Worm (Caenorhabditis elegans) whole organism, L1 larva: Measurements from ENCODE around the gene F55C9.6.

Experiments
- C16A3.4 ChIP-seq: fragments of 150-350 bp; optimal IDR thresholded peaks from 2 replicates; lab custom pipeline; 2014; ENCODE audit warnings: missing biosample characterization, missing genetic modification characterization
- F16B12.6 ChIP-seq: fragments of 150-350 bp; optimal IDR thresholded peaks from 2 replicates; lab custom pipeline; 2014; ENCODE audit warnings: missing biosample characterization, missing genetic modification characterization
- alr-1 ChIP-seq: fragments of 200-800 bp; sonication (Bioruptor generic); optimal IDR thresholded peaks from 2 replicates; lab custom pipeline; 2018; ENCODE audit warnings: borderline replicate concordance, mild to moderate bottlenecking, missing genetic modification characterization, missing compliant biosample characterization
- blmp-1 ChIP-seq: fragments of 150-350 bp; optimal IDR thresholded peaks from 2 replicates; lab custom pipeline; 2014; ENCODE audit warnings: missing biosample characterization, missing genetic modification characterization
- ces-1 ChIP-seq: fragments of 150-350 bp; optimal IDR thresholded peaks from 2 replicates; lab custom pipeline; 2014; ENCODE audit warnings: missing biosample characterization, missing genetic modification reagents, missing genetic modification characterization
- dpl-1 ChIP-seq, 3 experiments: fragments of 150-350 bp in 2 of 3; sonication (generic microtip) in 1 of 3; optimal IDR thresholded peaks; 2 replicates each; lab custom pipeline; 2014 to 2017; ENCODE audit warnings: missing biosample characterization in 3 of 3, missing genetic modification characterization in 3 of 3, missing genetic modification reagents in 3 of 3
- efl-1 ChIP-seq, 4 experiments: fragments of 150-350 bp; optimal IDR thresholded peaks in 3 of 4; peaks in 1 of 4; 1 replicate in 1 of 4; 2 replicates in 3 of 4; lab custom pipeline; 2014; ENCODE audit warnings: missing biosample characterization in 2 of 4, missing genetic modification characterization in 2 of 4, missing genetic modification reagents in 2 of 4
- efl-3 ChIP-seq: fragments of 200-800 bp; sonication (Bioruptor generic); optimal IDR thresholded peaks from 2 replicates; lab custom pipeline; 2018; ENCODE audit warnings: mild to moderate bottlenecking, missing genetic modification characterization, missing compliant biosample characterization
- egl-13 ChIP-seq: sonication (generic microtip); optimal IDR thresholded peaks from 2 replicates; lab custom pipeline; 2016; ENCODE audit warnings: missing genotype, missing genetic modification reagents, missing genetic modification characterization, missing compliant biosample characterization
- elt-3 ChIP-seq, 6 experiments: fragments of 150-350 bp in 1 of 6; sonication (generic microtip); optimal IDR thresholded peaks; 2 replicates each; lab custom pipeline; 2017 to 2018; ENCODE audit warnings: missing biosample characterization in 6 of 6, missing genetic modification characterization in 6 of 6, inconsistent platforms in 1 of 6
- ets-5 ChIP-seq: fragments of 200-800 bp; sonication (Bioruptor generic); IDR thresholded peaks from 2 replicates; pipeline ENCODE4 v1.3.6; 2022; ENCODE audit warnings: missing genetic modification characterization, missing compliant biosample characterization
- fkh-8 ChIP-seq: sonication (generic microtip); optimal IDR thresholded peaks from 2 replicates; lab custom pipeline; 2016; ENCODE audit warnings: mild to moderate bottlenecking, missing genetic modification characterization, missing compliant biosample characterization
- fos-1 ChIP-seq: fragments of 150-350 bp; optimal IDR thresholded peaks from 2 replicates; lab custom pipeline; 2014; ENCODE audit warnings: missing biosample characterization, missing genetic modification characterization
- grh-1 ChIP-seq: fragments of 200-800 bp; sonication (Bioruptor generic); IDR thresholded peaks from 2 replicates; pipeline ENCODE4 v1.3.6; 2022; ENCODE audit warnings: missing genetic modification reagents, missing genetic modification characterization, missing compliant biosample characterization
- irx-1 ChIP-seq: sonication (generic microtip); optimal IDR thresholded peaks from 2 replicates; lab custom pipeline; 2016; ENCODE audit warnings: missing genetic modification characterization, missing compliant biosample characterization
- lin-15B ChIP-seq: fragments of 150-350 bp; sonication (generic microtip); optimal IDR thresholded peaks from 3 replicates; lab custom pipeline; 2014; ENCODE audit warnings: missing biosample characterization, missing genetic modification characterization
- mab-9 ChIP-seq: fragments of 200-800 bp; sonication (Bioruptor generic); IDR thresholded peaks from 2 replicates; pipeline ENCODE4 v1.3.6; 2022; ENCODE audit warnings: missing genetic modification reagents, missing genetic modification characterization, missing compliant biosample characterization
- mdl-1 ChIP-seq, 2 experiments: fragments of 150-350 bp; optimal IDR thresholded peaks; 2 replicates each; lab custom pipeline; 2014 to 2017; ENCODE audit warnings: missing biosample characterization in 2 of 2, missing genetic modification characterization in 2 of 2, inconsistent platforms in 1 of 2
- mef-2 ChIP-seq: fragments of 150-350 bp; optimal IDR thresholded peaks from 2 replicates; lab custom pipeline; 2014; ENCODE audit warnings: missing biosample characterization, missing genetic modification characterization
- mep-1 ChIP-seq: fragments of 150-350 bp; optimal IDR thresholded peaks from 2 replicates; lab custom pipeline; 2014; ENCODE audit warnings: missing biosample characterization, missing genetic modification characterization
- nhr-11 ChIP-seq: fragments of 150-350 bp; optimal IDR thresholded peaks from 2 replicates; lab custom pipeline; 2014; ENCODE audit warnings: missing biosample characterization, missing genetic modification characterization
- nhr-12 ChIP-seq: sonication (generic microtip); optimal IDR thresholded peaks from 2 replicates; lab custom pipeline; 2017; ENCODE audit warnings: missing biosample characterization, missing genetic modification characterization
- nhr-19 ChIP-seq: fragments of 200-800 bp; sonication (Bioruptor generic); conservative IDR thresholded peaks from 2 replicates; pipeline ENCODE4 v1.3.6; 2022; ENCODE audit warnings: missing genetic modification characterization, missing compliant biosample characterization
- nhr-237 ChIP-seq: fragments of 150-350 bp; optimal IDR thresholded peaks from 2 replicates; lab custom pipeline; 2014; ENCODE audit warnings: missing biosample characterization, missing genetic modification characterization
- nhr-47 ChIP-seq: sonication (generic microtip); optimal IDR thresholded peaks from 2 replicates; lab custom pipeline; 2016; ENCODE audit warnings: mild to moderate bottlenecking, missing genetic modification characterization, moderate library complexity, missing compliant biosample characterization
- nhr-90 ChIP-seq: sonication (generic microtip); optimal IDR thresholded peaks from 2 replicates; lab custom pipeline; 2016; ENCODE audit warnings: mild to moderate bottlenecking, missing genetic modification characterization, missing compliant biosample characterization; ENCODE audit not compliant: poor library complexity
- pag-3 ChIP-seq: sonication (generic microtip); optimal IDR thresholded peaks from 2 replicates; lab custom pipeline; 2017; ENCODE audit warnings: missing genetic modification characterization, mild to moderate bottlenecking, missing compliant biosample characterization, antibody characterized with exemption, borderline replicate concordance; ENCODE audit not compliant: insufficient read depth
- pqm-1 ChIP-seq: sonication (generic microtip); optimal IDR thresholded peaks from 3 replicates; lab custom pipeline; 2017; ENCODE audit warnings: missing biosample characterization, missing genetic modification characterization
- rnt-1 ChIP-seq: sonication (generic microtip); optimal IDR thresholded peaks from 2 replicates; lab custom pipeline; 2016; ENCODE audit warnings: mild to moderate bottlenecking, missing genetic modification characterization, moderate library complexity, missing compliant biosample characterization
- skn-1 ChIP-seq: fragments of 150-350 bp; optimal IDR thresholded peaks from 2 replicates; lab custom pipeline; 2014; ENCODE audit warnings: missing biosample characterization, missing genetic modification characterization
- snu-23 ChIP-seq: sonication (generic microtip); optimal IDR thresholded peaks from 2 replicates; lab custom pipeline; 2016; ENCODE audit warnings: missing genetic modification characterization, missing compliant biosample characterization
- sox-4 ChIP-seq: sonication (generic microtip); optimal IDR thresholded peaks from 2 replicates; lab custom pipeline; 2016; ENCODE audit warnings: missing genetic modification characterization, missing compliant biosample characterization
- sup-37 ChIP-seq: fragments of 200-800 bp; sonication (Bioruptor generic); optimal IDR thresholded peaks from 2 replicates; lab custom pipeline; 2018; ENCODE audit warnings: mild to moderate bottlenecking, missing genetic modification characterization, missing compliant biosample characterization
- swsn-7 ChIP-seq: sonication (generic microtip); optimal IDR thresholded peaks from 2 replicates; lab custom pipeline; 2016; ENCODE audit warnings: missing genetic modification characterization, missing compliant biosample characterization
- tlp-1 ChIP-seq: fragments of 150-350 bp; optimal IDR thresholded peaks from 2 replicates; lab custom pipeline; 2014; ENCODE audit warnings: missing biosample characterization, missing genetic modification characterization
- unc-130 ChIP-seq: fragments of 150-350 bp; optimal IDR thresholded peaks from 2 replicates; lab custom pipeline; 2017; ENCODE audit warnings: missing biosample characterization, missing genetic modification characterization, inconsistent platforms
- unc-98 ChIP-seq: fragments of 200-800 bp; sonication (Bioruptor generic); IDR thresholded peaks from 2 replicates; pipeline ENCODE4 v1.3.6; 2022; ENCODE audit warnings: missing genetic modification characterization, missing compliant biosample characterization
- vab-15 ChIP-seq: sonication (generic microtip); optimal IDR thresholded peaks from 2 replicates; lab custom pipeline; 2017; ENCODE audit warnings: missing genotype, mild to moderate bottlenecking, missing genetic modification characterization, missing compliant biosample characterization
- zag-1 ChIP-seq: fragments of 150-350 bp; optimal IDR thresholded peaks from 2 replicates; lab custom pipeline; 2014; ENCODE audit warnings: missing biosample characterization, missing genetic modification characterization
- ztf-11 ChIP-seq, 2 experiments: sonication (generic microtip); optimal IDR thresholded peaks; 2 replicates each; lab custom pipeline; 2016 to 2017; ENCODE audit warnings: missing genetic modification characterization in 2 of 2, missing biosample characterization in 1 of 2, missing compliant biosample characterization in 1 of 2

The F55C9.6 gene

DNA sequence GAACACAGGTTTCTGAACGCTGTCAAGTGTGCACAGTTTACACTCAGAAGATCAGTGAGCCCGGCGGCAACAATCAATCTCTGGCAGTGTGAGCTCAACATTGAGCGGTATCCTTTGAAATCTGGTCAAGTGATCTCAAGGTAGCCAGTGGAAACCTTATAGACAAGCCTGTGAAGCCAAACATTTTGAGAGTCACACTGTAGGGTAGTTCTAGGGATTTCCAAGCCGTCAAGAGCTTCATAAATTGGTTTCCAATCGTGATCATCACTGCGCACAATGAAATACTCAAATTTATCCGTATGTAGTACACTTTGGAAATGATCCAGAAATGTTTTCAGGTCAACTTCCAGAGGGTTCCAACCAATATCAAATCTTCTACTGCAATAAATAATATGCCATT, 10.3 kb upstream of the F55C9.6 start, which contains the start of gene F55C9.15:
Gene F55C9.15 (minus strand): TSS at position 101 of the 400 bp plus-strand sequence.
- TF ChIP-seq tlp-1 (tag; lab: Kevin White, UChicago) (no peak), rnt-1 (tag; lab: Kevin White, UChicago) (no peak), mep-1 (tag; lab: Kevin White, UChicago) (no peak), ces-1 (GFP tag; lab: Kevin White, UChicago) (no peak), sox-4 (tag; lab: Kevin White, UChicago) (no peak), alr-1 (tag; lab: Kevin White, UChicago) (no peak), fos-1 (no peak), vab-15 (tag; lab: Kevin White, UChicago) (no peak), mab-9 (GFP tag; lab: Robert Waterston, UW) (no peak), C16A3.4 (no peak)

DNA sequence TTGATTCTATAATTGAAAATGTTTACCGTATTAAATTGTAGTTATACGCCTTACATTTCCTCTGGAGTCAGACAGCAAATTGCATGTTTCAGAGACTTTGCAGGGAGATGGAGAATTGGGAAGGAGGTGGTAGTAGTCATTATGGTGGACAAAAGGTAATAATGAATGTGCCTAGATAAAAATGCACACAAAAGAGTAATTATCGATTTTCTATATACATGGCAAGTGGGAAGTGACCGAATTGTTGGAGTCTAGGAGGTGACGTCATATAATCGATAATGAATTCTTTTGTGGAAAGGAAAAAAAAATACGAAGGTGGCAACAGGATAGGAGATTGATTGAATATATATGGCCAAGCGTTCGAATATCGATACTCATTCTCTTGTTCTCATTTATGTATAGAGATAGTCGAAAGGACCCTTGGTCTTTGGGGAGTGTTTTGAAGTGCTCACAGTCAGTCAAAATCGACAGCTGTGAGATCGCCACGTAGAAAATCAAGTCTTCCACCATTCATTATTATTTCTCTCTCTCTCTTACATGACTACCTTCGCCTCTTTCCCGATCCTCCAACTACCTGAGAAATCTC, 7.1 kb upstream of the F55C9.6 start, which contains the start of the genes fbxb-63 and fbxb-61:
Gene fbxb-63 (minus strand): TSS at position 142 of the 586 bp plus-strand sequence.
Gene fbxb-61 (plus strand): TSS at position 536 of the 586 bp plus-strand sequence.
- no peak for TF ChIP-seq pqm-1 (tag; lab: Kevin White, UChicago)
- no peak for TF ChIP-seq blmp-1
- no peak for TF ChIP-seq nhr-237 (tag; lab: Kevin White, UChicago)
- TF ChIP-seq zag-1 (tag; lab: Kevin White, UChicago): no peak
- TF ChIP-seq mef-2 (tag; lab: Kevin White, UChicago): no peak
- no peak for TF ChIP-seq mdl-1 (tag; optimal IDR thresholded peaks at IDR 0.05; lab: Kevin White, UChicago)
- no peak for TF ChIP-seq grh-1 (GFP tag; lab: Robert Waterston, UW)
- no peak for TF ChIP-seq ztf-11 (tag; optimal IDR thresholded peaks at IDR 0.05; lab: Kevin White, UChicago)
- no peak for TF ChIP-seq pag-3 (tag; lab: Kevin White, UChicago)
- no peak for TF ChIP-seq fos-1

- TF ChIP-seq nhr-19: 0 out of 2 replicates have a peak, but pooled peaks have one; percentile 3
- no peak for TF ChIP-seq irx-1 (tag; lab: Kevin White, UChicago)
- no peak for TF ChIP-seq elt-3 (tag; optimal IDR thresholded peaks at IDR 0.05; lab: Kevin White, UChicago)
- TF ChIP-seq unc-130 (tag; lab: Kevin White, UChicago): no peak
- TF ChIP-seq pqm-1 (tag; lab: Kevin White, UChicago): no peak
These were observed 5.3 kb upstream of the F55C9.6 start, which contains the start of gene fbxb-62 for ce11 chrV:19301934-19302333. Gene fbxb-62 (minus strand): TSS chrV:19302034.

- no peak for TF ChIP-seq egl-13 (tag; lab: Kevin White, UChicago)
These were observed 2.6 kb upstream of the F55C9.6 start, which contains the start of gene F55C9.14 for ce11 chrV:19299262-19299661. Gene F55C9.14 (plus strand): TSS chrV:19299562.

ce11 chrV:19297510-19297909, 887 bp upstream of the F55C9.6 start, which contains the start of gene fbxb-60:
Gene fbxb-60 (plus strand): TSS chrV:19297810.
- TF ChIP-seq nhr-47 (tag; lab: Kevin White, UChicago): no peak
- no peak for TF ChIP-seq nhr-90
- TF ChIP-seq sup-37: no peak
- TF ChIP-seq nhr-237 (tag; lab: Kevin White, UChicago): no peak
- no peak for TF ChIP-seq efl-1 (optimal IDR thresholded peaks at IDR 0.05; lab: Kevin White, UChicago)
- no peak for TF ChIP-seq efl-1 (GFP tag; optimal IDR thresholded peaks at IDR 0.05 in 1 of 2; lab: Kevin White, UChicago)
- TF ChIP-seq snu-23 (GFP tag; lab: Kevin White, UChicago): no peak

ce11 chrV:19293025-19293424, 3.6 kb downstream of the F55C9.6 start, which contains the start of gene F55C9.5:
Gene F55C9.5 (minus strand): TSS chrV:19293125.
- no peak for TF ChIP-seq lin-15B (tag; lab: Kevin White, UChicago)
- no peak for TF ChIP-seq F16B12.6 (tag; lab: Kevin White, UChicago)
- no peak for TF ChIP-seq swsn-7 (tag; lab: Kevin White, UChicago)
- no peak for TF ChIP-seq mab-9 (GFP tag; lab: Robert Waterston, UW)
- TF ChIP-seq skn-1 (tag; lab: Kevin White, UChicago): no peak
- TF ChIP-seq irx-1 (tag; lab: Kevin White, UChicago): no peak
- TF ChIP-seq ces-1 (GFP tag; lab: Kevin White, UChicago): no peak
- TF ChIP-seq efl-3 (GFP tag; lab: Kevin White, UChicago): no peak
- TF ChIP-seq ets-5 (GFP tag; lab: Robert Waterston, UW): no peak
- no peak for TF ChIP-seq nhr-11 (tag; lab: Kevin White, UChicago)
- TF ChIP-seq fkh-8 (tag; lab: Kevin White, UChicago): no peak
- TF ChIP-seq nhr-12 (tag; lab: Kevin White, UChicago): no peak
- no peak for TF ChIP-seq C16A3.4
- TF ChIP-seq unc-98 (GFP tag; lab: Robert Waterston, UW): no peak
- TF ChIP-seq dpl-1 (GFP tag; optimal IDR thresholded peaks at IDR 0.05; lab: Kevin White, UChicago): no peak
